Fruit fly (Drosophila melanogaster) whole organism, embryonic: Measurements from ENCODE around the gene CG2076.

ENCODE experiments used
- Ada2b ChIP-seq: fragments of 200-800 bp; sonication (Bioruptor generic); IDR thresholded peaks from 2 replicates; pipeline ENCODE4 v1.3.6; 2022; ENCODE audit warnings: missing biosample characterization, missing genetic modification characterization
- Antp ChIP-seq: fragments of 200-800 bp; sonication (Bioruptor generic); optimal IDR thresholded peaks from 3 replicates; lab custom pipeline; 2016; ENCODE audit warnings: missing biosample characterization, missing genetic modification characterization
- CG11456 ChIP-seq: fragments of 200-800 bp; sonication (Bioruptor generic); IDR thresholded peaks from 3 replicates; pipeline ENCODE4 v1.3.6; 2022; ENCODE audit warnings: missing biosample characterization, missing genetic modification characterization
- CG11723 ChIP-seq: fragments of 200-800 bp; sonication (Bioruptor generic); optimal IDR thresholded peaks from 2 replicates; lab custom pipeline; 2017; ENCODE audit warnings: missing biosample characterization, mild to moderate bottlenecking, missing genetic modification characterization
- CG12299 ChIP-seq: fragments of 200-800 bp; sonication (Bioruptor generic); optimal IDR thresholded peaks from 2 replicates; lab custom pipeline; 2018; ENCODE audit warnings: missing biosample characterization, mild to moderate bottlenecking, missing genetic modification characterization
- CG1233 ChIP-seq: fragments of 200-800 bp; sonication (Bioruptor generic); optimal IDR thresholded peaks from 4 replicates; lab custom pipeline; 2018; ENCODE audit warnings: missing biosample characterization, mild to moderate bottlenecking, missing genetic modification characterization
- CG13424 ChIP-seq: fragments of 200-800 bp; sonication (Bioruptor generic); optimal IDR thresholded peaks from 2 replicates; lab custom pipeline; 2019; ENCODE audit warnings: missing biosample characterization, mild to moderate bottlenecking, missing genetic modification characterization, moderate library complexity
- CG14014 ChIP-seq: fragments of 200-800 bp; sonication (Bioruptor generic); IDR thresholded peaks from 2 replicates; pipeline ENCODE4 v1.3.6; 2022; ENCODE audit warnings: missing biosample characterization, missing genetic modification characterization
- CG14441 ChIP-seq: fragments of 200-800 bp; sonication (Bioruptor generic); IDR thresholded peaks from 2 replicates; pipeline ENCODE4 v1.3.6; 2022; ENCODE audit warnings: missing biosample characterization, missing genetic modification characterization
- CG15269 ChIP-seq: fragments of 200-800 bp; sonication (Bioruptor generic); optimal IDR thresholded peaks from 2 replicates; lab custom pipeline; 2018; ENCODE audit warnings: missing biosample characterization, mild to moderate bottlenecking, missing genetic modification characterization, moderate library complexity
- CG18011 ChIP-seq: fragments of 200-800 bp; sonication (Bioruptor generic); optimal IDR thresholded peaks from 2 replicates; lab custom pipeline; 2017; ENCODE audit warnings: missing biosample characterization, missing genetic modification characterization, mild to moderate bottlenecking, moderate library complexity, missing genotype
- CG2712 ChIP-seq: fragments of 200-800 bp; optimal IDR thresholded peaks from 3 replicates; lab custom pipeline; 2019; ENCODE audit warnings: missing biosample characterization, mild to moderate bottlenecking, missing genetic modification characterization, moderate library complexity
- CG2889 ChIP-seq: fragments of 200-800 bp; sonication (Bioruptor generic); IDR thresholded peaks from 3 replicates; pipeline ENCODE4 v1.3.6; 2022; ENCODE audit warnings: missing biosample characterization, missing genetic modification characterization
- CG30403 ChIP-seq: fragments of 200-800 bp; sonication (Bioruptor generic); optimal IDR thresholded peaks from 3 replicates; lab custom pipeline; 2016; ENCODE audit warnings: missing biosample characterization, missing genetic modification characterization
- CG32532 ChIP-seq: fragments of 200-800 bp; sonication (Bioruptor generic); IDR thresholded peaks from 2 replicates; pipeline ENCODE4 v1.3.6; 2022; ENCODE audit warnings: missing biosample characterization, missing genetic modification characterization
- CG34224 ChIP-seq: fragments of 200-800 bp; sonication (Bioruptor generic); IDR thresholded peaks from 3 replicates; pipeline ENCODE4 v1.3.6; 2022; ENCODE audit warnings: missing biosample characterization, missing genetic modification characterization; ENCODE audit not compliant: partially characterized antibody
- CG43689 ChIP-seq: fragments of 200-800 bp; sonication (Bioruptor generic); IDR thresholded peaks from 2 replicates; pipeline ENCODE4 v1.3.6; 2022; ENCODE audit warnings: missing biosample characterization, missing genetic modification characterization
- CG7372 ChIP-seq: fragments of 200-800 bp; sonication (Bioruptor generic); IDR thresholded peaks from 2 replicates; pipeline ENCODE4 v1.3.6; 2022; ENCODE audit warnings: missing biosample characterization, missing genetic modification characterization
- CG9876 ChIP-seq: fragments of 200-800 bp; sonication (Bioruptor generic); optimal IDR thresholded peaks from 2 replicates; lab custom pipeline; 2016; ENCODE audit warnings: missing biosample characterization, missing genetic modification characterization
- CHES-1-like ChIP-seq: fragments of 200-800 bp; sonication (Bioruptor generic); optimal IDR thresholded peaks from 2 replicates; lab custom pipeline; 2016; ENCODE audit warnings: missing biosample characterization, missing genetic modification characterization
- Dbx ChIP-seq: fragments of 200-800 bp; sonication (Bioruptor generic); IDR thresholded peaks from 3 replicates; pipeline ENCODE4 v1.3.6; 2022; ENCODE audit warnings: missing biosample characterization, missing genetic modification characterization
- Fer2 ChIP-seq: fragments of 200-800 bp; sonication (Bioruptor generic); optimal IDR thresholded peaks from 2 replicates; lab custom pipeline; 2018; ENCODE audit warnings: missing biosample characterization, mild to moderate bottlenecking, missing genetic modification characterization, moderate library complexity
- Gsc ChIP-seq: fragments of 200-800 bp; sonication (Bioruptor generic); IDR thresholded peaks from 2 replicates; pipeline ENCODE4 v1.3.6; 2022; ENCODE audit warnings: missing biosample characterization, missing genetic modification characterization
- Gug ChIP-seq: fragments of 200-800 bp; sonication (Bioruptor generic); IDR thresholded peaks from 4 replicates; pipeline ENCODE4 v1.3.6; 2022; ENCODE audit warnings: missing biosample characterization, missing genetic modification characterization
- HHEX ChIP-seq: fragments of 200-800 bp; sonication (Bioruptor generic); optimal IDR thresholded peaks from 3 replicates; lab custom pipeline; 2017; ENCODE audit warnings: missing biosample characterization, mild to moderate bottlenecking, missing genetic modification characterization, missing genetic modification reagents
- HLHmδ ChIP-seq: fragments of 200-800 bp; sonication (Bioruptor generic); optimal IDR thresholded peaks from 2 replicates; lab custom pipeline; 2018; ENCODE audit warnings: missing biosample characterization, mild to moderate bottlenecking, missing genetic modification characterization, moderate library complexity
- MBD-R2 ChIP-seq: fragments of 200-800 bp; sonication (Bioruptor generic); IDR thresholded peaks from 2 replicates; pipeline ENCODE4 v1.3.6; 2022; ENCODE audit warnings: missing biosample characterization, missing genetic modification characterization
- Med ChIP-seq: fragments of 200-800 bp; sonication (Bioruptor generic); peaks from one replicate; lab custom pipeline; 2016; ENCODE audit warnings: missing biosample characterization, missing genetic modification characterization, mild to moderate bottlenecking, inconsistent platforms, moderate library complexity
- Meics ChIP-seq: fragments of 200-800 bp; sonication (Bioruptor generic); optimal IDR thresholded peaks from 2 replicates; lab custom pipeline; 2017; ENCODE audit warnings: missing biosample characterization, mild to moderate bottlenecking, missing genetic modification characterization
- NC2β ChIP-seq: fragments of 200-800 bp; sonication (Bioruptor generic); optimal IDR thresholded peaks from 2 replicates; lab custom pipeline; 2016; ENCODE audit warnings: missing biosample characterization, missing genetic modification characterization
- Nf-YA ChIP-seq: fragments of 200-800 bp; sonication (Bioruptor generic); IDR thresholded peaks from 2 replicates; pipeline ENCODE4 v1.3.6; 2022; ENCODE audit warnings: missing biosample characterization, missing genetic modification characterization
- Rx ChIP-seq: fragments of 200-800 bp; sonication (Bioruptor generic); IDR thresholded peaks from 2 replicates; pipeline ENCODE4 v1.3.6; 2022; ENCODE audit warnings: missing biosample characterization, missing genetic modification characterization
- Trl ChIP-seq, 3 experiments: fragments of >200 bp in 2 of 3; fragments of 200-800 bp in 1 of 3; sonication (Bioruptor generic) in 1 of 3; optimal IDR thresholded peaks; 2 replicates in 1 of 3; 3 replicates in 2 of 3; lab custom pipeline; 2016 to 2017; ENCODE audit warnings: missing biosample characterization in 1 of 3, missing genetic modification characterization in 1 of 3
- ac ChIP-seq: fragments of 200-800 bp; sonication (Bioruptor generic); optimal IDR thresholded peaks from 3 replicates; lab custom pipeline; 2017; ENCODE audit warnings: missing biosample characterization, mild to moderate bottlenecking, missing genetic modification characterization
- amos ChIP-seq: fragments of 200-800 bp; sonication (Bioruptor generic); IDR thresholded peaks from 2 replicates; pipeline ENCODE4 v1.3.6; 2022; ENCODE audit warnings: missing biosample characterization, missing genetic modification characterization; ENCODE audit not compliant: partially characterized antibody
- ap ChIP-seq: fragments of 200-800 bp; sonication (Bioruptor generic); IDR thresholded peaks from 2 replicates; pipeline ENCODE4 v1.3.6; 2022; ENCODE audit warnings: missing biosample characterization, missing genetic modification characterization
- bab2 ChIP-seq: fragments of 200-800 bp; sonication (Bioruptor generic); optimal IDR thresholded peaks from 2 replicates; lab custom pipeline; 2016; ENCODE audit warnings: missing biosample characterization, missing genetic modification characterization
- bowl ChIP-seq: fragments of 200-800 bp; sonication (Bioruptor generic); IDR thresholded peaks from 2 replicates; pipeline ENCODE4 v1.3.6; 2022; ENCODE audit warnings: missing biosample characterization, missing genetic modification characterization
- cad ChIP-seq: fragments of >200 bp; optimal IDR thresholded peaks from 2 replicates; lab custom pipeline; 2017; ENCODE audit warnings: missing biosample characterization, missing genetic modification characterization
- crp ChIP-seq, 2 experiments: fragments of 200-800 bp; sonication (Bioruptor generic); optimal IDR thresholded peaks; 2 replicates in 1 of 2; 3 replicates in 1 of 2; lab custom pipeline; 2017; ENCODE audit warnings: missing biosample characterization in 2 of 2, missing genetic modification characterization in 2 of 2, mild to moderate bottlenecking in 1 of 2, moderate library complexity in 1 of 2
- exex ChIP-seq: fragments of 200-800 bp; sonication (Bioruptor generic); optimal IDR thresholded peaks from 4 replicates; lab custom pipeline; 2018; ENCODE audit warnings: missing biosample characterization, mild to moderate bottlenecking, missing genetic modification characterization, moderate library complexity
- fd3F ChIP-seq: fragments of 200-800 bp; sonication (Bioruptor generic); optimal IDR thresholded peaks from 2 replicates; lab custom pipeline; 2018; ENCODE audit warnings: missing biosample characterization, mild to moderate bottlenecking, missing genetic modification characterization, moderate library complexity
- jumu ChIP-seq: fragments of 200-800 bp; sonication (Bioruptor generic); optimal IDR thresholded peaks from 3 replicates; lab custom pipeline; 2016; ENCODE audit warnings: missing biosample characterization, missing genetic modification characterization
- kni ChIP-seq: fragments of 200-800 bp; sonication (Bioruptor generic); optimal IDR thresholded peaks from 3 replicates; lab custom pipeline; 2017; ENCODE audit warnings: mild to moderate bottlenecking, missing biosample characterization, missing genetic modification reagents, missing genetic modification characterization
- mirr ChIP-seq: fragments of 200-800 bp; sonication (Bioruptor generic); optimal IDR thresholded peaks from 3 replicates; lab custom pipeline; 2018; ENCODE audit warnings: missing biosample characterization, mild to moderate bottlenecking, missing genetic modification characterization
- oc ChIP-seq: fragments of 200-800 bp; sonication (Bioruptor generic); optimal IDR thresholded peaks from 2 replicates; lab custom pipeline; 2018; ENCODE audit warnings: missing biosample characterization, mild to moderate bottlenecking, missing genetic modification characterization, moderate library complexity
- ttk ChIP-seq: fragments of 200-800 bp; sonication (Bioruptor generic); IDR thresholded peaks from 2 replicates; pipeline ENCODE4 v2.1.2; 2022; ENCODE audit warnings: missing biosample characterization, missing genetic modification characterization
- vnd ChIP-seq: fragments of 200-800 bp; sonication (Bioruptor generic); IDR thresholded peaks from 3 replicates; pipeline ENCODE4 v1.3.6; 2022; ENCODE audit warnings: missing biosample characterization, missing genetic modification characterization; ENCODE audit not compliant: partially characterized antibody
- vvl ChIP-seq: fragments of 200-800 bp; sonication (Bioruptor generic); IDR thresholded peaks from 2 replicates; pipeline ENCODE4 v1.3.6; 2022; ENCODE audit warnings: missing biosample characterization, missing genetic modification characterization

Gene CG2076

DNA sequence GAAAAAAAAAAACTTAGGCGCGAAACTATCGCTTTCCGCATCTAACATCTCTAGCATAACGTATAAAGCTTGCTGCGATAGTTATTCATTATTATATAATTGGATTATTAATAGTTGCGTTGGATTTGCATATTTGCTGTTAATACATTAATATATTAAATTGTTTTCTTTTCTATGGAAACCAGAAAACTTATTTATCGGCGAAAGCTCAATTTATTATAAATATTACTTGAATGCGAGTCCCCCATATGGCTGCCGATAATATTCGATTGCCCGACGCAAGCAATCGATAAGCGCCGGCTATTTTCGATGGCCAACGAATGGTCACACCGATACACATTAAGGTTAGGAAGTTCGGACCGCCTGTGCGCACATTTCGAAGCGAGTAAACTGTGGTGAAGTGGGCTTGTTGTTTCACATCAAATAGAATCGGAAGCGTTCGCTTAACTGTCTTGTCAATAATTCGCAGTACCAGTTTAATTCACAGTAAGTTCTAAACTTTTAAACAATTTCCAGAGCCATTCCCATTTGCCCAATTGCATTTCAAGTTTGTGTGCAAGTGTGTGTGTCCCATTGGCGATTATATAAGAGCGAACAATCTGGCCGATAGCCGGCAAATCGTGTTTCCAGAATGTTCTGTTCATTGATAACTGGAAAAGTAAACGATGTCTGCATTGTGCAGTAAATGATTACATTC is 18.3 kb downstream of the CG2076 start, which contains the start of gene Hsp60A (continued):
- TF ChIP-seq crp (GFP tag; optimal IDR thresholded peaks at IDR 0.05; lab: Kevin White, UChicago) (peak in 1 of 2 experiments; percentile 9), CG2712 (peak; percentile 61), cad (GFP tag; lab: Kevin White, UChicago) (no peak), MBD-R2 (GFP tag; lab: Robert Waterston, UW) (peak; percentile 41), mirr (GFP tag; lab: Kevin White, UChicago) (no peak), CG43689 (GFP tag; lab: Robert Waterston, UW) (no peak), CG18011 (GFP tag; lab: Kevin White, UChicago) (no peak), Fer2 (tag; lab: Kevin White, UChicago) (peak; percentile 7), CG14014 (0 out of 2 replicates have a peak, but pooled peaks have one; percentile 27), ap (GFP tag; lab: Robert Waterston, UW) (no peak), CG2889 (GFP tag; lab: Robert Waterston, UW) (no peak), CG12299 (tag; lab: Kevin White, UChicago) (peak; percentile 46), amos (peak; percentile 75), CG1233 (GFP tag; lab: Kevin White, UChicago) (no peak), CHES-1-like (GFP tag; lab: Kevin White, UChicago) (no peak), bowl (GFP tag; lab: Robert Waterston, UW) (no peak), oc (tag; lab: Kevin White, UChicago) (no peak), fd3F (GFP tag; lab: Kevin White, UChicago) (no peak), ac (no peak), CG7372 (GFP tag; lab: Robert Waterston, UW) (no peak), Med (GFP tag; lab: Kevin White, UChicago) (peak; percentile 69), CG9876 (no peak), Ada2b (GFP tag; lab: Robert Waterston, UW) (no peak), Meics (GFP tag; lab: Kevin White, UChicago) (peak; percentile 33), bab2 (peak; percentile 5), Antp (GFP tag; lab: Kevin White, UChicago) (no peak), CG30403 (peak; percentile 60), Gsc (GFP tag; lab: Robert Waterston, UW) (no peak), CG34224 (GFP tag; lab: Robert Waterston, UW) (peak; percentile 89), CG13424 (tag; lab: Kevin White, UChicago) (peak; percentile 75), Dbx (GFP tag; lab: Robert Waterston, UW) (peak; percentile 48; the same call in 1 of the 3 replicates), NC2β (GFP tag; lab: Kevin White, UChicago) (no peak), vnd (peak; percentile 80), vvl (GFP tag; lab: Robert Waterston, UW) (0 out of 2 replicates have a peak, but pooled peaks have one; percentile 18), CG11723 (GFP tag; lab: Kevin White, UChicago) (no peak), jumu (GFP tag; lab: Kevin White, UChicago) (no peak), exex (peak; percentile 12), ttk (GFP tag; lab: Robert Waterston, UW) (no peak), CG14441 (GFP tag; lab: Robert Waterston, UW) (peak; percentile 38; the same call in 1 of the 2 replicates), kni (no peak), Rx (GFP tag; lab: Robert Waterston, UW) (no peak), CG32532 (GFP tag; lab: Robert Waterston, UW) (peak; percentile 39; the same call in 1 of the 2 replicates), CG15269 (peak; percentile 59), HLHmδ (GFP tag; lab: Kevin White, UChicago) (no peak), CG11456 (GFP tag; lab: Robert Waterston, UW) (0 out of 3 replicates have a peak, but pooled peaks have one; percentile 8), Trl (optimal IDR thresholded peaks at IDR 0.05; lab: Kevin White, UChicago) (no peak), Trl (GFP tag; optimal IDR thresholded peaks at IDR 0.05; lab: Kevin White, UChicago) (no peak), Nf-YA (GFP tag; lab: Robert Waterston, UW) (no peak), HHEX (peak; percentile 18), Gug (GFP tag; lab: Robert Waterston, UW) (no peak)
